Fruit fly (Drosophila melanogaster): ENCODE results near the gene CG33700.
A peak's percentile ranks its signal among the peaks of the same experiment; 100 is the strongest.

The CG33700 gene

DNA sequence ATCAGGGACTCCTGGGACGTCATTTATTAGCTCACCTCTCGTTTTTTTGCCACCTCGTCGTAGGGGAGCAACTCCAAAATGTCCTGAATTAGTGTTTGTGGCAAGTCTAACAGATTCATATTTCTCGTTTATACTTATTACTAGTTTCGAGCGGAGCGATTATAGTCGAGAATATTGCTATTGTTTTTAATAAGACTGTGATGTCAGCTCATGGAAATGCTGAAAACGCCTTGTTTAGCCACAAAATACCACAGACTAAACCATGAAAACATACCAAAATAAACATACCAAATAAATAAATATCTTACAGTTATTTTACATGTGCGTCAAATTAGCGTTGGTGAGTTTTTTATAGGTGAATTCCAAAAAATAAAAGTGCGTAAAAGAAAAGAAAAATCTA lies 37.8 kb downstream of the CG33700 start, which contains the start of gene pall (continued):
- peak; percentile 63 for TF ChIP-seq YL-1 (GFP tag; optimal IDR thresholded peaks at IDR 0.05)
- peak; percentile 17 for TF ChIP-seq Myb (GFP tag; optimal IDR thresholded peaks at IDR 0.05)
- no peak for TF ChIP-seq CG12744 (GFP tag; optimal IDR thresholded peaks at IDR 0.05)
- no peak for TF ChIP-seq CG10267 (tag; optimal IDR thresholded peaks at IDR 0.05)
- TF ChIP-seq ken (GFP tag; IDR thresholded peaks at IDR 0.05) = no peak
- TF ChIP-seq tx (GFP tag; optimal IDR thresholded peaks at IDR 0.05) = no peak
- no peak for TF ChIP-seq Chrac-16 (GFP tag; optimal IDR thresholded peaks at IDR 0.05)
- TF ChIP-seq inv (GFP tag; IDR thresholded peaks at IDR 0.05; ENCODE audit: partially characterized antibody) = no peak
- no peak for TF ChIP-seq rib (GFP tag; IDR thresholded peaks at IDR 0.05)
- no peak for TF ChIP-seq Sry-β (GFP tag; optimal IDR thresholded peaks at IDR 0.05)
- peak; percentile 37 for TF ChIP-seq CG17829 (tag; optimal IDR thresholded peaks at IDR 0.05)
- TF ChIP-seq Ssrp (tag; optimal IDR thresholded peaks at IDR 0.05) = no peak
- no peak for TF ChIP-seq CG10959 (GFP tag; IDR thresholded peaks at IDR 0.05)
- no peak for TF ChIP-seq aop (GFP tag; IDR thresholded peaks at IDR 0.05)
- TF ChIP-seq CG3995 (GFP tag; optimal IDR thresholded peaks at IDR 0.05) = no peak
- TF ChIP-seq CG6272 (GFP tag; IDR thresholded peaks at IDR 0.05) = no peak
- no peak for TF ChIP-seq CG15696 (tag; optimal IDR thresholded peaks at IDR 0.05)
- no peak for TF ChIP-seq kay (GFP tag; optimal IDR thresholded peaks at IDR 0.05)
- 0 out of 3 replicates have a peak, but pooled peaks have one; percentile 16 for TF ChIP-seq CG16813 (GFP tag; IDR thresholded peaks at IDR 0.05; ENCODE audit: partially characterized antibody)
- peak; percentile 20 for TF ChIP-seq CG15601 (tag; optimal IDR thresholded peaks at IDR 0.05)
- no peak for TF ChIP-seq MTF-1 (GFP tag; optimal IDR thresholded peaks at IDR 0.05; ENCODE audit: borderline replicate concordance)
- TF ChIP-seq CG8290 (GFP tag; optimal IDR thresholded peaks at IDR 0.05) = no peak
- TF ChIP-seq CG8290 (tag; optimal IDR thresholded peaks at IDR 0.05) = no peak
- TF ChIP-seq crp (GFP tag; optimal IDR thresholded peaks at IDR 0.05) = no peak
- TF ChIP-seq CG10209 (GFP tag; optimal IDR thresholded peaks at IDR 0.05) = no peak
- no peak for TF ChIP-seq seq (GFP tag; IDR thresholded peaks at IDR 0.05)
- peak; percentile 76 for TF ChIP-seq CG9797 (GFP tag; optimal IDR thresholded peaks at IDR 0.05)
- no peak for TF ChIP-seq CG1647 (GFP tag; optimal IDR thresholded peaks at IDR 0.05)
- no peak for TF ChIP-seq CG10565 (GFP tag; optimal IDR thresholded peaks at IDR 0.05)
- TF ChIP-seq stc (GFP tag; IDR thresholded peaks at IDR 0.05) = no peak
- no peak for TF ChIP-seq mirr (GFP tag; optimal IDR thresholded peaks at IDR 0.05)
- TF ChIP-seq CTCF (GFP tag; optimal IDR thresholded peaks at IDR 0.05) = peak; percentile 63
- TF ChIP-seq CG11093 (GFP tag; IDR thresholded peaks at IDR 0.05) = no peak
- TF ChIP-seq CG4404 (GFP tag; IDR thresholded peaks at IDR 0.05) = no peak
- peak; percentile 38 for TF ChIP-seq Ets97D (GFP tag; optimal IDR thresholded peaks at IDR 0.05)
- TF ChIP-seq PHDP (tag; optimal IDR thresholded peaks at IDR 0.05) = no peak
- TF ChIP-seq Dbx (GFP tag; IDR thresholded peaks at IDR 0.05) = no peak
- peak; percentile 77 for TF ChIP-seq CG4617 (GFP tag; optimal IDR thresholded peaks at IDR 0.05; ENCODE audit: borderline replicate concordance)
- no peak for TF ChIP-seq sisA (GFP tag; IDR thresholded peaks at IDR 0.05)
- TF ChIP-seq Med (GFP tag) = peak; percentile 68
- no peak for TF ChIP-seq CG6175 (GFP tag; IDR thresholded peaks at IDR 0.05)
- no peak for TF ChIP-seq CG8359 (GFP tag; optimal IDR thresholded peaks at IDR 0.05; ENCODE audit: borderline replicate concordance)
- no peak for TF ChIP-seq CG32767 (GFP tag; IDR thresholded peaks at IDR 0.05)
- peak; percentile 36 for TF ChIP-seq CG2712 (tag; optimal IDR thresholded peaks at IDR 0.05)
- peak; percentile 34 for TF ChIP-seq Fer1 (GFP tag; optimal IDR thresholded peaks at IDR 0.05)
- TF ChIP-seq CG3726 (GFP tag; IDR thresholded peaks at IDR 0.05) = no peak
- peak; percentile 54; the same call in 1 of the 2 replicates for TF ChIP-seq CG13287 (GFP tag; IDR thresholded peaks at IDR 0.05; ENCODE audit: partially characterized antibody)
- TF ChIP-seq CG14965 (GFP tag; optimal IDR thresholded peaks at IDR 0.05; ENCODE audit: borderline replicate concordance) = no peak
- peak; percentile 43; the same call in 2 of the 4 replicates for TF ChIP-seq Dll (GFP tag; IDR thresholded peaks at IDR 0.05; ENCODE audit: partially characterized antibody)
- no peak for TF ChIP-seq chn (GFP tag; optimal IDR thresholded peaks at IDR 0.05)
- TF ChIP-seq hbn (GFP tag; IDR thresholded peaks at IDR 0.05; ENCODE audit: partially characterized antibody) = peak; percentile 33; the same call in 1 of the 2 replicates
- TF ChIP-seq pzg (GFP tag; optimal IDR thresholded peaks at IDR 0.05) = peak; percentile 86

All from whole organism, embryonic.